Worm (Caenorhabditis elegans): ENCODE data around the gene F19B10.1.

F19B10.1 gene

DNA sequence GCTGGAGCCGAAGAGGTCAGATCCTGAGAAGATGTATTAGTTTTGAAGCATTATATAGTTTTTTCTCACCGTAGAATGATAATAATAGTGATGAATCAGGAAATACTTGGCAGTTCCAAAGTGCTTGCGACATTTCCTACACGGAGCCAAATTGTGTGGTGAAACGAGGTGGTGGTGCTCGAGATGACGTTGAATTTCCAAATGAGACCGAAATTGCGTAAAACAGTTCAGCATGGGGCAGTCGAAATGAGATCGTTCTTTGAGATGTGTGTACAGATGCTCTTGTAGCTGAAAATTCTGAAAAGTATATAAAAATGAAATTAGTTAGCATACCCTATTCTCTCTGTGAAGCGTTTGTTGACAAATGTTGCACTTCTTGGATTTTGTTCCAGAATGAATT is 45.0 kb downstream of the F19B10.1 start, which contains the start of gene C46E10.8:
C46E10.8 (minus strand) TSS at position 101 of the 400 bp plus-strand sequence.
- no peak for TF ChIP-seq unc-62 (GFP tag; optimal IDR thresholded peaks at IDR 0.05)

- TF ChIP-seq unc-62 (GFP tag; optimal IDR thresholded peaks at IDR 0.05) = no peak
Measured at ce11 chrII:3731723-3732122, 48.7 kb downstream of the F19B10.1 start, which contains the start of the genes sdz-12 and bath-31. TSS of gene sdz-12 (minus strand) at chrII:3731823. TSS of gene bath-31 (plus strand) at chrII:3731973.

Measured in whole organism, dauer.